Worm (Caenorhabditis elegans) whole organism, midembryonic: ENCODE data around the gene clc-17.

Experiments used
- cog-1 ChIP-seq: sonication (generic microtip); optimal IDR thresholded peaks from 2 replicates; lab custom pipeline; 2016; ENCODE audit warnings: missing genetic modification characterization, missing compliant biosample characterization
- flt-1 ChIP-seq: fragments of 200-800 bp; sonication (Bioruptor generic); IDR thresholded peaks from 2 replicates; pipeline ENCODE4 v1.3.6; 2022; ENCODE audit warnings: missing genetic modification characterization, missing compliant biosample characterization
- klf-2 ChIP-seq: fragments of 200-800 bp; sonication (Bioruptor generic); conservative IDR thresholded peaks from 2 replicates; pipeline ENCODE4 v1.3.6; 2022; ENCODE audit warnings: missing genetic modification reagents, missing genetic modification characterization, missing compliant biosample characterization
- ref-1 ChIP-seq: fragments of 200-800 bp; sonication (Bioruptor generic); conservative IDR thresholded peaks from 2 replicates; pipeline ENCODE4 v1.3.6; 2022; ENCODE audit warnings: missing genetic modification reagents, missing genetic modification characterization, missing compliant biosample characterization
- tab-1 ChIP-seq: fragments of 200-800 bp; sonication (Bioruptor generic); IDR thresholded peaks from 2 replicates; pipeline ENCODE4 v1.3.6; 2022; ENCODE audit warnings: missing genetic modification characterization, missing compliant biosample characterization
- ztf-23 ChIP-seq: fragments of 200-800 bp; sonication (Bioruptor generic); IDR thresholded peaks from 2 replicates; pipeline ENCODE4 v1.3.6; 2022; ENCODE audit warnings: missing genetic modification reagents, missing genetic modification characterization, missing compliant biosample characterization
- ztf-29 ChIP-seq: fragments of 200-800 bp; sonication (Bioruptor generic); IDR thresholded peaks from 2 replicates; pipeline ENCODE4 v1.3.6; 2022; ENCODE audit warnings: missing genetic modification reagents, missing genetic modification characterization, missing compliant biosample characterization

DNA sequence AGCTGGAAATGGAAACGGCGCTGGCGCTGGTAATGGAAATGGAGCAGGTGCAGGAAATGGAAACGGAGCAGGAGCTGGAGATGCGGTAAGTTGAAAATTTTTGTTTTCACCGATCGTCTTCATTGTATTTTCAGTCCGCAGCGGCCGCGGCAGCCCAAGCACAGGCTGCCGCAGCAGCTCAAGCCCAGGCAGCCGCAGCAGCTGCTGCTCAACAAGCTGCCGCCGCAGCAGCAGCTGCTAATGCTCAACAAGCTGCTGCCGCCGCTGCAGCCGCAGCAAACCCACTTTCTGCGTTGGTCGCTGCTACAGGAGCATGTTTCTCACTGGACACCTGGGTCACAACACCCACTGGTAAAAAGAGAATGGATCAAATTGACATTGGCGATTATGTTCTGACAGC lies 7.2 kb downstream of the clc-17 start:
- no peak for TF ChIP-seq ztf-29 (GFP tag; lab: Robert Waterston, UW)
- TF ChIP-seq ref-1: no peak
- TF ChIP-seq flt-1 (GFP tag; lab: Robert Waterston, UW): no peak
- TF ChIP-seq cog-1 (tag; lab: Kevin White, UChicago): no peak
- TF ChIP-seq ztf-23 (GFP tag; lab: Robert Waterston, UW): no peak
- TF ChIP-seq tab-1 (GFP tag; lab: Robert Waterston, UW): no peak
- TF ChIP-seq klf-2 (GFP tag; lab: Robert Waterston, UW): no peak
